Worm (Caenorhabditis elegans): ENCODE measurements around the gene fbxa-72.

The fbxa-72 gene

DNA sequence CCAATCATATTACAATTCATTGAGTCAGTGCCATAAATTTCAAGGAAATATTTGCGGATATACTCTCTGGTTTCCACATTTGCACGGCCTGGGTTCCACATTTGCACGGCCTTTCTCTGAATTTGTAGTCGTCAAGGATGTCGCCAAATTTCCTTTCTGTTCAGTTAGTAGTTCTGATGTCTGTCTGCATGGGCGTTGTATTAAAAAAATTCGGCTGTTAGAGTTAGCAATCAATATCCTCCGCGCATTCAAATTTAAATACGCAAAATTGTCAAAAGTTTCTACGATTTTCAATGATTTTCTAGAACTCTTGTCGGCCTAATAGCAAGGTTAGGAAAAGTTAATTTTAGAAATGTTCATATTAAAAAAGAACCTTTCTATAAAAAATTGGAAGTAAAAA, 19.4 kb upstream of the fbxa-72 start, which contains the start of gene srj-52:
TSS of gene srj-52 (minus strand) at position 101 of the 400 bp plus-strand sequence.
- TF ChIP-seq ceh-22 (tag; optimal IDR thresholded peaks at IDR 0.05) (no peak), unc-42 (tag; optimal IDR thresholded peaks at IDR 0.05) (no peak), fax-1 (tag; optimal IDR thresholded peaks at IDR 0.05) (no peak), gmeb-2 (tag; optimal IDR thresholded peaks at IDR 0.05) (no peak), fkh-10 (GFP tag; optimal IDR thresholded peaks at IDR 0.05) (no peak), odd-2 (tag; optimal IDR thresholded peaks at IDR 0.05) (no peak), ceh-14 (tag; optimal IDR thresholded peaks at IDR 0.05) (no peak), unc-3 (GFP tag; conservative IDR thresholded peaks at IDR 0.05) (no peak), unc-3 (tag; optimal IDR thresholded peaks at IDR 0.05) (no peak), dmd-4 (tag; optimal IDR thresholded peaks at IDR 0.05; ENCODE audit: borderline replicate concordance) (no peak), pax-1 (tag; optimal IDR thresholded peaks at IDR 0.05) (no peak), C08G9.2 (tag; optimal IDR thresholded peaks at IDR 0.05) (no peak), ceh-24 (tag; optimal IDR thresholded peaks at IDR 0.05) (no peak), eyg-1 (tag; optimal IDR thresholded peaks at IDR 0.05) (no peak), hlh-13 (GFP tag; optimal IDR thresholded peaks at IDR 0.05) (no peak), hlh-15 (tag; optimal IDR thresholded peaks at IDR 0.05) (no peak), elt-4 (tag; optimal IDR thresholded peaks at IDR 0.05) (no peak), lim-6 (tag; optimal IDR thresholded peaks at IDR 0.05) (no peak), unc-55 (GFP tag; optimal IDR thresholded peaks at IDR 0.05) (no peak), ama-1 (optimal IDR thresholded peaks at IDR 0.05) (no peak), zip-5 (tag; optimal IDR thresholded peaks at IDR 0.05) (no peak)

ce11 chrV:694625-695024, 18.1 kb upstream of the fbxa-72 start, which contains the start of gene srj-53:
Gene srj-53, minus strand, starts transcription at chrV:694725.
- TF ChIP-seq unc-3 (GFP tag; conservative IDR thresholded peaks at IDR 0.05), result no peak
- TF ChIP-seq unc-3 (tag; optimal IDR thresholded peaks at IDR 0.05), result no peak
- no peak for TF ChIP-seq C38D4.7 (GFP tag; optimal IDR thresholded peaks at IDR 0.05)
- TF ChIP-seq zip-5 (tag; optimal IDR thresholded peaks at IDR 0.05), result no peak
- no peak for TF ChIP-seq pha-2 (tag; optimal IDR thresholded peaks at IDR 0.05)
- TF ChIP-seq K09A11.1 (tag; optimal IDR thresholded peaks at IDR 0.05; ENCODE audit: insufficient read depth), result no peak

- TF ChIP-seq mec-3 (tag; optimal IDR thresholded peaks at IDR 0.05; ENCODE audit: borderline replicate concordance) (no peak), elt-4 (tag; optimal IDR thresholded peaks at IDR 0.05) (no peak), pat-9 (tag; optimal IDR thresholded peaks at IDR 0.05) (no peak), ceh-24 (tag; optimal IDR thresholded peaks at IDR 0.05) (no peak), F13H6.1 (tag; optimal IDR thresholded peaks at IDR 0.05) (no peak), madf-2 (tag; optimal IDR thresholded peaks at IDR 0.05) (no peak), ref-2 (tag; optimal IDR thresholded peaks at IDR 0.05) (no peak), ceh-19 (GFP tag; optimal IDR thresholded peaks at IDR 0.05) (no peak), pqm-1 (tag; optimal IDR thresholded peaks at IDR 0.05) (no peak), fkh-10 (GFP tag; optimal IDR thresholded peaks at IDR 0.05) (no peak), ceh-9 (tag; optimal IDR thresholded peaks at IDR 0.05) (no peak), tbx-2 (tag; optimal IDR thresholded peaks at IDR 0.05) (no peak), ceh-48 (tag; optimal IDR thresholded peaks at IDR 0.05) (no peak), nfya-1 (tag; optimal IDR thresholded peaks at IDR 0.05) (no peak), ceh-2 (tag; optimal IDR thresholded peaks at IDR 0.05) (no peak), eyg-1 (tag; optimal IDR thresholded peaks at IDR 0.05) (no peak), unc-55 (GFP tag; optimal IDR thresholded peaks at IDR 0.05) (no peak), C08G9.2 (tag; optimal IDR thresholded peaks at IDR 0.05) (no peak)
These were observed 16.3 kb upstream of the fbxa-72 start, which contains the start of gene srx-4 for ce11 chrV:692720-693422. Gene srx-4, minus strand, starts transcription at chrV:692770.

ce11 chrV:689538-689937, 13.0 kb upstream of the fbxa-72 start:
- TF ChIP-seq lim-6 (tag; optimal IDR thresholded peaks at IDR 0.05), result no peak
- TF ChIP-seq nfya-1 (tag; optimal IDR thresholded peaks at IDR 0.05), result no peak
- TF ChIP-seq dmd-4 (tag; optimal IDR thresholded peaks at IDR 0.05; ENCODE audit: borderline replicate concordance), result no peak
- TF ChIP-seq ceh-30 (tag; optimal IDR thresholded peaks at IDR 0.05), result no peak
- TF ChIP-seq hlh-8 (tag; optimal IDR thresholded peaks at IDR 0.05), result no peak
- TF ChIP-seq hlh-15 (tag; optimal IDR thresholded peaks at IDR 0.05), result no peak
- TF ChIP-seq pha-4 (tag; optimal IDR thresholded peaks at IDR 0.05), result no peak
- TF ChIP-seq ceh-34 (tag; optimal IDR thresholded peaks at IDR 0.05), result no peak
- no peak for TF ChIP-seq sdc-2 (tag; optimal IDR thresholded peaks at IDR 0.05)
- TF ChIP-seq odd-2 (tag; optimal IDR thresholded peaks at IDR 0.05), result no peak
- no peak for TF ChIP-seq fax-1 (tag; optimal IDR thresholded peaks at IDR 0.05)
- no peak for TF ChIP-seq mec-3 (tag; optimal IDR thresholded peaks at IDR 0.05; ENCODE audit: borderline replicate concordance)
- TF ChIP-seq eyg-1 (tag; optimal IDR thresholded peaks at IDR 0.05), result no peak
- no peak for TF ChIP-seq ref-2 (tag; optimal IDR thresholded peaks at IDR 0.05)

Measured in whole organism, late embryonic.